Fruit fly (Drosophila melanogaster) whole organism, pupa: ENCODE results near the gene Hexo1.
A peak's percentile ranks its signal among the peaks of the same experiment; 100 is the strongest.

Experiments used
- CG10348 ChIP-seq: fragments of 200-800 bp; sonication (Bioruptor generic); IDR thresholded peaks from 2 replicates; pipeline ENCODE4 v1.3.6; 2022; ENCODE audit warnings: missing biosample characterization, missing genetic modification characterization
- CG12605 ChIP-seq: fragments of 200-800 bp; sonication (Bioruptor generic); IDR thresholded peaks from 2 replicates; pipeline ENCODE4 v1.3.6; 2022; ENCODE audit warnings: missing biosample characterization, missing genetic modification characterization
- CG13204 ChIP-seq: fragments of 200-800 bp; sonication (Bioruptor generic); optimal IDR thresholded peaks from 2 replicates; lab custom pipeline; 2018; ENCODE audit warnings: missing biosample characterization, mild to moderate bottlenecking, missing genetic modification characterization, moderate library complexity
- CG14655 ChIP-seq: fragments of 200-800 bp; sonication (Bioruptor generic); optimal IDR thresholded peaks from 3 replicates; lab custom pipeline; 2017; ENCODE audit warnings: mild to moderate bottlenecking, missing biosample characterization, missing genetic modification reagents, missing genetic modification characterization
- CG15710 ChIP-seq: fragments of 200-800 bp; sonication (Bioruptor generic); optimal IDR thresholded peaks from 2 replicates; lab custom pipeline; 2018; ENCODE audit warnings: missing biosample characterization, mild to moderate bottlenecking, missing genetic modification characterization, moderate library complexity
- CG17806 ChIP-seq: fragments of 200-800 bp; sonication (Bioruptor generic); optimal IDR thresholded peaks from 2 replicates; lab custom pipeline; 2018; ENCODE audit warnings: missing biosample characterization, mild to moderate bottlenecking, missing genetic modification characterization, moderate library complexity
- CG32121 ChIP-seq: fragments of 200-800 bp; sonication (Bioruptor generic); IDR thresholded peaks from 2 replicates; pipeline ENCODE4 v1.3.6; 2022; ENCODE audit warnings: missing biosample characterization, missing genetic modification characterization
- CG34367 ChIP-seq: fragments of 200-800 bp; sonication (Bioruptor generic); optimal IDR thresholded peaks from 2 replicates; lab custom pipeline; 2018; ENCODE audit warnings: missing biosample characterization, mild to moderate bottlenecking, missing genetic modification characterization
- CG4496 ChIP-seq: fragments of 200-800 bp; sonication (Bioruptor generic); IDR thresholded peaks from 3 replicates; pipeline ENCODE4 v1.3.6; 2022; ENCODE audit warnings: missing biosample characterization, missing genetic modification characterization
- CG8159 ChIP-seq: fragments of 200-800 bp; sonication (Bioruptor generic); optimal IDR thresholded peaks from 3 replicates; lab custom pipeline; 2018; ENCODE audit warnings: missing biosample characterization, mild to moderate bottlenecking, missing genetic modification characterization, moderate library complexity
- CG8301 ChIP-seq: fragments of 200-800 bp; sonication (Bioruptor generic); optimal IDR thresholded peaks from 2 replicates; lab custom pipeline; 2018; ENCODE audit warnings: missing biosample characterization, mild to moderate bottlenecking, missing genetic modification characterization
- CG9948 ChIP-seq: fragments of 200-800 bp; sonication (Bioruptor generic); optimal IDR thresholded peaks from 2 replicates; lab custom pipeline; 2018; ENCODE audit warnings: missing biosample characterization, mild to moderate bottlenecking, missing genetic modification characterization, moderate library complexity
- D1 ChIP-seq: fragments of 200-800 bp; sonication (Bioruptor generic); optimal IDR thresholded peaks from 2 replicates; lab custom pipeline; 2018; ENCODE audit warnings: missing biosample characterization, mild to moderate bottlenecking, missing genetic modification characterization, moderate library complexity
- EcR ChIP-seq: fragments of 200-800 bp; sonication (Bioruptor generic); optimal IDR thresholded peaks from 3 replicates; lab custom pipeline; 2019; ENCODE audit warnings: missing biosample characterization, missing genetic modification characterization, mild to moderate bottlenecking, moderate library complexity, missing genetic modification reagents
- Ets98B ChIP-seq: fragments of 200-800 bp; sonication (Bioruptor generic); IDR thresholded peaks from 2 replicates; pipeline ENCODE4 v1.3.6; 2022; ENCODE audit warnings: missing biosample characterization, missing genetic modification characterization
- Pif1A ChIP-seq: fragments of 200-800 bp; sonication (Bioruptor generic); optimal IDR thresholded peaks from 3 replicates; lab custom pipeline; 2016; ENCODE audit warnings: missing biosample characterization, missing genetic modification characterization
- Pif1B ChIP-seq: fragments of 200-800 bp; sonication (Bioruptor generic); optimal IDR thresholded peaks from 3 replicates; lab custom pipeline; 2016; ENCODE audit warnings: missing biosample characterization, missing genetic modification characterization
- Snoo ChIP-seq: fragments of 200-800 bp; sonication (Bioruptor generic); optimal IDR thresholded peaks from 3 replicates; lab custom pipeline; 2017; ENCODE audit warnings: missing biosample characterization, mild to moderate bottlenecking, missing genetic modification characterization, inconsistent platforms
- fd96Ca ChIP-seq: fragments of 200-800 bp; sonication (Bioruptor generic); IDR thresholded peaks from 3 replicates; pipeline ENCODE4 v1.3.6; 2022; ENCODE audit warnings: missing biosample characterization, missing genetic modification characterization
- gl ChIP-seq: fragments of 200-800 bp; sonication (Bioruptor generic); optimal IDR thresholded peaks from 2 replicates; lab custom pipeline; 2018; ENCODE audit warnings: missing biosample characterization, mild to moderate bottlenecking, missing genetic modification characterization
- rn ChIP-seq: fragments of 200-800 bp; sonication (Bioruptor generic); IDR thresholded peaks from 2 replicates; pipeline ENCODE4 v1.3.6; 2022; ENCODE audit warnings: missing biosample characterization, missing genetic modification characterization

Gene Hexo1

DNA sequence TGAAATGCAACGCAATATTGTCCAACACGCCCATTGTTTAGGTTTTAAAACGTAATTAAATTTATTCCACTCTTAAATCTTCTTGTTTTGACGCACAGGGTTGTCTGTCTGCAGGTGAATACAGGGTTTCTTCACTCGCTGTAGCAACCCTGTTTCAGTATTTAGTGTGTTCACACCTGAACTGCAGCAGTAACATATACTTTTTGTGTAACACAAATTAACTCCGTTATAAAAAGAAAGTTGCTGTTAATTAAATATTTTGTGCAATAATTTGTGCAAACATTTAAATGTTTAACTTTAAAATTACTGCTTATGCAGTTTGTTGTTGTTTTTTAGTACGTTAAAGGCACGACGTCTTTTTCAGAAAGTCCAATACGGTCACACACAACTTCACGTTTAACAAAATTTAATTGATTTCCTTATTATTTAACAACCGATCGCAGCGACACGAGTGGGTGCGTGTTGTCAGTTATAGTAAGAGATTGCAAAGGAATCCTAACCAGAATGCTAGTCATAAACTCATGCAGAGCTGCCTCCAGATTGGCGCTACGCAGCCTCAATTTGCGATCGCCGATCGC, 3.8 kb downstream of the Hexo1 start, which contains the start of the genes CG15012 and Fdx2:
Gene CG15012 (minus strand): TSS at position 127 of the 578 bp plus-strand sequence.
Gene Fdx2 (plus strand): TSS at position 363 of the 578 bp plus-strand sequence.
- TF ChIP-seq CG10348 (GFP tag; lab: Robert Waterston, UW) (no peak), CG34367 (tag; lab: Kevin White, UChicago) (no peak), CG8159 (tag; lab: Kevin White, UChicago) (no peak), CG13204 (GFP tag; lab: Kevin White, UChicago) (no peak), rn (no peak), Pif1B (no peak), CG32121 (GFP tag; lab: Robert Waterston, UW) (no peak), Ets98B (GFP tag; lab: Robert Waterston, UW) (no peak), gl (no peak), CG4496 (GFP tag; lab: Robert Waterston, UW) (no peak), CG17806 (tag; lab: Kevin White, UChicago) (peak; percentile 7), CG9948 (tag; lab: Kevin White, UChicago) (no peak), CG8301 (tag; lab: Kevin White, UChicago) (no peak), CG15710 (peak; percentile 16), D1 (no peak), fd96Ca (no peak), Pif1A (GFP tag; lab: Kevin White, UChicago) (no peak)

DNA sequence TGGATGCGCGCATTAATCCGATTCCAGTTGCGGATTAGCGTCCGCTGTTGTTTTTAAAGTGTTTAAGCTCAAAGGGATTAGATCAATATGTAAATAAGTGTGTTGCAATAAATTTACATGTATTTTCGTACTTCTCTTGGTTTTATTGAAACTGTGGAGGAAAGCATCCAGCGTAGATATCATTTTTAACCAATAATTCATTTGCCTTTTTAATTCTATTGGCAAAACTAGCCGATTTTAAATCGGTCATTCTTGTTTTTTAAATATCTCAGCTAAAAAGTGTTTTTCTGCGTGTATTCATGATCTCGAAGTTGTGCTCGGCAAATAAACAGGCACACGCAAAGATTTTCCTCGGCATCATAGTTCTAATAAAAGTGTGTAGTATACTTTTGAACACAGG, 4.9 kb downstream of the Hexo1 start:
- TF ChIP-seq Pif1A (GFP tag; lab: Kevin White, UChicago): no peak
- 0 out of 3 replicates have a peak, but pooled peaks have one; percentile 12 for TF ChIP-seq CG4496 (GFP tag; lab: Robert Waterston, UW)

DNA sequence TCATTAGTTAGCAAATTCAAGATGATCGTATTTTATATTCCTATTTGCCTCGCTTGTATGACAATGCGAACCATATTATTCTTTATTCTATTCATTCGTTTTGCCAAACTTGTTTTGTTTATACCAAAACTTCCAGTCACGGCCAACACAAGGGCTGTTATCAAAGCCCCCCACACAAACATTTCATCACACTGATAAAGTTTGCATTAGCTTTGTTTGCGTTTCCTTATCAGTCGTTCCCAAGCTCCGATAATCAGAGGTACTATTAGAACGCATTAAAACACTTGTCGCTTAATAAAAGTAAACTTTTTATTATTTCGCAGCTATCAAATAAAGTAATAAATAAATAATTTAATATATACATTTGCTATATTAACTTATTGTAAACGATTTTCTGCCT, 5.3 kb downstream of the Hexo1 start:
- no peak for TF ChIP-seq CG12605 (GFP tag; lab: Robert Waterston, UW)
- no peak for TF ChIP-seq CG14655 (GFP tag; lab: Kevin White, UChicago)
- no peak for TF ChIP-seq gl
- no peak for TF ChIP-seq CG10348 (GFP tag; lab: Robert Waterston, UW)
- no peak for TF ChIP-seq CG32121 (GFP tag; lab: Robert Waterston, UW)
- TF ChIP-seq CG9948 (tag; lab: Kevin White, UChicago): no peak
- TF ChIP-seq D1: no peak
- no peak for TF ChIP-seq rn
- no peak for TF ChIP-seq CG13204 (GFP tag; lab: Kevin White, UChicago)
- TF ChIP-seq Snoo (tag; lab: Kevin White, UChicago): no peak
- TF ChIP-seq CG17806 (tag; lab: Kevin White, UChicago): no peak
- no peak for TF ChIP-seq CG8301 (tag; lab: Kevin White, UChicago)

DNA sequence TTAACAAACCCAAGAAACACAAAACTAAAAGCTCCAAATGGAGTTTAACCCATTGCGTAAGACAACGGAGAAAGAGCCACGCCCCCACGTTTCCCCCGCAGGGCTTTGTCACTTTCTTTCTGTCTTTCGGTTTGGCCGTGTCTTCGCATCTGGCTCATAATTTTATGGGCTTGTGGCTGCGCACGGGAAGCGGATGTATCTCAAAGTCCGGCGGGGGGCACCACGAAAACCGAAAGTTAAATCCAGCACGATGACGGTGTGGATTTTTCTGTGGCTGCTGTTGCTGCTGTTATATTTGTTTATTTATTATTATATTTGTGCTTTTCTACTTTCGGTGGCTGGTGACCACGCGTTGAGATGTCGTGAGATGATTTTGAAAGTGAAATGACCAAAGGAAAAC, 8.3 kb downstream of the Hexo1 start:
- TF ChIP-seq CG14655 (GFP tag; lab: Kevin White, UChicago) (no peak), Ets98B (GFP tag; lab: Robert Waterston, UW) (no peak), Snoo (tag; lab: Kevin White, UChicago) (no peak), CG34367 (tag; lab: Kevin White, UChicago) (no peak), CG8159 (tag; lab: Kevin White, UChicago) (no peak), CG12605 (GFP tag; lab: Robert Waterston, UW) (no peak), CG9948 (tag; lab: Kevin White, UChicago) (no peak), Pif1A (GFP tag; lab: Kevin White, UChicago) (no peak), EcR (no peak), rn (no peak), CG10348 (GFP tag; lab: Robert Waterston, UW) (no peak), gl (no peak), CG13204 (GFP tag; lab: Kevin White, UChicago) (no peak), CG8301 (tag; lab: Kevin White, UChicago) (no peak), fd96Ca (no peak), Pif1B (no peak), CG17806 (tag; lab: Kevin White, UChicago) (no peak), CG4496 (GFP tag; lab: Robert Waterston, UW) (no peak)
- TF ChIP-seq, all 21 proteins: peak for 0

DNA sequence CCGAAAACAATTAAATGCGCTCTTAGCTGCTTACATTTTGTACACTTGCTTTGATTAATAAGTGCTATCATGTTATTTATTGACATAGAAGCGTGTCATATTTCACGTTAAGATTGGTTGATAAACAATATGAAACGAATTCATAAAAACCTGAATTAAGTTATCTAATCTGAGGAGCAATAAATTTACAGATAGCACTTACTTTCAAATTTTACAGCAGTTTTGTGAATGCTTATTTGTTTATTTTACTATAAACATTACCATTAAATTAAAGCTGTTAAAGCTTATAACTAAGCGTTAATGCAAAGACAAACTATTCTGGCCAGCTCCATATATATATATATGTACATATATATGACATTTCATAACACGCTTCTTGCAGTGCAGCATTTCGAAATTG, 13.6 kb downstream of the Hexo1 start:
- TF ChIP-seq CG4496 (GFP tag; lab: Robert Waterston, UW) (no peak), Ets98B (GFP tag; lab: Robert Waterston, UW) (0 out of 2 replicates have a peak, but pooled peaks have one; percentile 18)
- TF ChIP-seq, all 21 proteins: peak for 1

DNA sequence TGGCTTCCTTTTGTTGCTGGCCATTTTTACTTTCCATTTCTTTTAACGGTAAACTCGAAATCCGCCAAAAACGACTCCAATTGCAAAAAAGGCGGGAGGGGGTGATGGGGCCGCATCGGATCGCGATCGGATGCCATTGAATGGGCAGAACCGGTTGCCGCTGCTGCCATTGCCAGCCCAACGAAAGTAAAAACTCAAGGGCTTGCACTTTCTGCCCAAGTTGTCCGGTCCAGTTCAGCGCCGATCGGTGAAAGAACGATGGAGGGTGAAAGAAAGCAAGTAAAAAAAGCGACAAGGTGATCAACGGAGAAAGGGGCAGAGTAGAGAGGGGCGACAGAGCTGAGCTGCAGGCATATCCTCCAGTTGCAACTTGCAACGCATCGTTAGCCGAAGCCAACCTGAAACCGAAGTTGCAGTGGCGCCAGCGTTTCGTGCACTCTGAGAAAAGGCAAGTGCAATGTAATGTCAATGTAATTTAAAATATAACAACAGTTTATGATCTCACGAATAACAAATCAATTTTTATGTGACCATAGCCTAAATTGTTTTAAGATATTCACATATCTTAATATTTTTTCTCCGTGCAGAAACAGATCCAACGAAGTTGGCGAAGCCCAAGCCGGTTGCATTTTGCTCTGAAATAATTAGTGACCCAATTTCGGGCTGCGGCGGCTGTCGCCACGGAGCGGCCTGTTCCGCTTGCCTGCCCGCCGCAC, 16.0 kb downstream of the Hexo1 start:
- TF ChIP-seq CG34367 (tag; lab: Kevin White, UChicago) (peak; percentile 72), Ets98B (GFP tag; lab: Robert Waterston, UW) (peak; percentile 96), CG4496 (GFP tag; lab: Robert Waterston, UW) (peak; percentile 95), Pif1B (peak; percentile 85), D1 (peak; percentile 36), CG9948 (tag; lab: Kevin White, UChicago) (peak; percentile 48), Pif1A (GFP tag; lab: Kevin White, UChicago) (peak; percentile 90), EcR (no peak), fd96Ca (peak; percentile 92), CG15710 (peak; percentile 80), CG14655 (GFP tag; lab: Kevin White, UChicago) (peak; percentile 89), CG32121 (GFP tag; lab: Robert Waterston, UW) (peak; percentile 95), Snoo (tag; lab: Kevin White, UChicago) (peak; percentile 80), rn (peak; percentile 77), CG13204 (GFP tag; lab: Kevin White, UChicago) (peak; percentile 48), gl (peak; percentile 47), CG8159 (tag; lab: Kevin White, UChicago) (peak; percentile 69), CG10348 (GFP tag; lab: Robert Waterston, UW) (peak; percentile 69; the same call in 1 of the 2 replicates), CG8301 (tag; lab: Kevin White, UChicago) (peak; percentile 93), CG12605 (GFP tag; lab: Robert Waterston, UW) (peak; percentile 89), CG17806 (tag; lab: Kevin White, UChicago) (peak; percentile 76)
